Fruit fly (Drosophila melanogaster): Measurements from ENCODE around the gene CG3061.

- no peak for TF ChIP-seq CTCF (optimal IDR thresholded peaks at IDR 0.05)
- no peak for TF ChIP-seq CG8478 (optimal IDR thresholded peaks at IDR 0.05)
Observed at dm6 chr3R:13997762-13998161, 34.4 kb upstream of the CG3061 start.

Measured in S2 (cell line).